Worm (Caenorhabditis elegans) whole organism, mixed stage, embryonic: ENCODE data around the gene elt-4.

ENCODE experiments used
- elt-1 ChIP-seq: sonication (generic microtip); optimal IDR thresholded peaks from 2 replicates; lab custom pipeline; 2017; ENCODE audit warnings: missing genetic modification characterization, mild to moderate bottlenecking, missing compliant biosample characterization, antibody characterized with exemption, moderate library complexity, borderline replicate concordance; ENCODE audit not compliant: insufficient read depth
- lsy-2 ChIP-seq: fragments of 150-350 bp; optimal IDR thresholded peaks from 2 replicates; lab custom pipeline; 2014; ENCODE audit warnings: missing biosample characterization, missing genetic modification characterization
- mab-5 ChIP-seq: fragments of 150-350 bp; optimal IDR thresholded peaks from 2 replicates; lab custom pipeline; 2014; ENCODE audit warnings: missing biosample characterization, missing genetic modification characterization
- mep-1 ChIP-seq: fragments of 150-350 bp; optimal IDR thresholded peaks from 2 replicates; lab custom pipeline; 2017; ENCODE audit warnings: missing biosample characterization, missing genetic modification reagents, missing genetic modification characterization, inconsistent platforms
- nhr-28 ChIP-seq: fragments of 150-350 bp; optimal IDR thresholded peaks from 2 replicates; lab custom pipeline; 2014; ENCODE audit warnings: missing biosample characterization, missing genetic modification characterization
- unc-62 ChIP-seq: fragments of 150-350 bp; optimal IDR thresholded peaks from 2 replicates; lab custom pipeline; 2014; ENCODE audit warnings: missing biosample characterization, missing genetic modification reagents, missing genetic modification characterization
- ztf-11 ChIP-seq: fragments of 150-350 bp; optimal IDR thresholded peaks from 2 replicates; lab custom pipeline; 2014; ENCODE audit warnings: missing biosample characterization, missing genetic modification characterization

DNA sequence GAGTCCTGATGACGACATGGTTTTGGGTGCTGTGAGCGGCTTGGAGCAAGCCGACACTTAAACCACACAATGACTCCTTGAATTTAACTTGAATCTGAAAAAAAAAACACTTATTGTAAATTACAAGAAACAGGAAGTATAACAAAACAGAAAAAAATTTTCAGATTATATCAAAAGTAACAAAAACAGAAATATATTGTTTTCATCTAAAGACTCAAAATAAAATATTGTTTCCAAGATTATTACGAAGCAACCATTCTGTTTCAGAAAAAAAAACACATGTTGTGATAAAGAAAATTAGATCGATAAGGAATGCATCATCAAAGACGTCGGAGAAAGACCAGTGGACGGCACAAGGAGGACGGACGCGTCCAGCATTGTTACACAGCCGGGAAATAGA lies 46.8 kb upstream of the elt-4 start, which contains the start of gene mig-15:
- TF ChIP-seq mab-5 (no peak), unc-62 (GFP tag; lab: Kevin White, UChicago) (no peak), ztf-11 (no peak), nhr-28 (tag; lab: Kevin White, UChicago) (no peak), elt-1 (tag; lab: Kevin White, UChicago) (no peak), mep-1 (tag; lab: Kevin White, UChicago) (no peak), lsy-2 (tag; lab: Kevin White, UChicago) (no peak)
